Worm (Caenorhabditis elegans): ENCODE data around the gene C56E6.4.

The C56E6.4 gene

DNA sequence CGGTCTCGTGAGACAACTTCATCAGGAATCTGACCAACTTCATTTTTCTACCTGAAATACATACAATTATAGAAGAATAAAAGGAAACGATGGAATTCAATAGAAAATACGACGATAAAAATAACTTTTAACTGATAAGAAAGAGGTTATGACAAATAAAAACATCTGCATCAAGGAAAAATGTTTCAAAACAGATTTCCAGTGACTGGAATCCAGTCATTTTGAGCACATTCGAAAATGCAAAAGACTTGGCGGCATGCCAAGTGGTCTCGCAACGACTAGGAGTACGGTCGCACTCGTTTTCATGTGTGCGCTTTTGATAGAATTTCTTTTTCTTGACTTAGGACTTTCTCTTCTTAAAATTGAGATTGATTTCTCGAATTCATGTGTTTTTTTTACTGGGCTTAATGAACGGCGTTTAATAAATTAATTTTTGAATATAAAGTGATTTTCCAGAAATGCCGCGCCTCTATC, 38.8 kb downstream of the C56E6.4 start, which contains the start of the genes snr-3 and rsp-5 (continued):
- peak; percentile 85 for TF ChIP-seq nhr-25 (tag; optimal IDR thresholded peaks at IDR 0.05)
- no peak for TF ChIP-seq ceh-82 (tag; optimal IDR thresholded peaks at IDR 0.05)
- peak; percentile 80 for TF ChIP-seq nhr-23 (tag; optimal IDR thresholded peaks at IDR 0.05)

DNA sequence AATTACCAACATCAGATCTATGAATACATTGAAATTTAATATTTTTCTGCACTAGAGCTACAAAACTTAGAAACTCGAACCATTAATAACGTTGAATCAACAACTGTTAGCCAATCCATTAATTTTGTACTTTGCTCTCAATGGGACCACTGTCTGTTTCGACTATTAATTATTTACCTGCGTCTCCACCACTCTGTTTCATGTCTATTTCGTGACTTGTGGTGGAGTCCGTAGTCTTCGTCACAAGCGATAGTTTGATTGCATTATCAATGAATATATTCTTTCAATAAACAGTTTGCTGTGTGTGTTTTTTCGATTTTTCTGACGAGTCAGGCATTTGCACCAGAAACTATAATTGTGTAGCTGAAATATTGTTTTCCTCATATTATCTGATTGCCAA, 42.2 kb downstream of the C56E6.4 start:
- TF ChIP-seq pqm-1 (tag; optimal IDR thresholded peaks at IDR 0.05): peak; percentile 64
- TF ChIP-seq sea-2 (GFP tag; optimal IDR thresholded peaks at IDR 0.05): no peak
- no peak for TF ChIP-seq nhr-77 (tag; optimal IDR thresholded peaks at IDR 0.05)
- TF ChIP-seq zag-1 (tag; optimal IDR thresholded peaks at IDR 0.05): no peak
- peak; percentile 57 for TF ChIP-seq elt-2 (tag; optimal IDR thresholded peaks at IDR 0.05)
- TF ChIP-seq jun-1 (tag; optimal IDR thresholded peaks at IDR 0.05): no peak
- peak; percentile 17 for TF ChIP-seq nfya-1 (tag; optimal IDR thresholded peaks at IDR 0.05; ENCODE audit: insufficient read depth)
- no peak for TF ChIP-seq ceh-28 (tag; optimal IDR thresholded peaks at IDR 0.05)

DNA sequence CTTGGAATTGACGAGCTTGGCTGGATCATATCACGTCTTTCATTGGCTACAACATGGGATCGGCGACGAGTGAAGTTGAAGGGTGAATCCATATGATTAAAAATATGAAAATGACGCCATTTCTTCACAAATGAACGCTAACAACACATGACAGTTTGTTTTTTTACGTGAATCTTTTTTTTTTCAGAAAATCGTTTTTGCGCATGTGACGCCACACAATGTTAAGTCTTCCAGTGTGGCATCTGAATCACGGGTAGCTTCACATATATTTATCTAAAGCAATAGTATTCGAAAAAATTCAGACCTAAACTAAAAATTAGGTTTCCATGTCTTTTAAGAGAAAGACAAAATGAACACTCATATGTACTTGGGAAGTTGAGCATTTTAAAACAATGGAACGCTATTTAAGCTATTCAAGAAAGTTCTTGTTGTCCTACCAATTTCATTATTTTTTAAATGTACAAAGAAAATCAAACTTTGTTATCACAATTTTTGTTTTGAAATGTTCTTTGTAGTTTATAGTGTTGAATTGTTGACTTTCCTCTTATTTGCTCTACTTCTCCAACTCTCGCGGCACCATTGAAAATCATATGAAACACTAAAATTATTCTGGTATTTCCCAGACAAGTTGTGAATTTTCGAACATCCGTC, 43.5 kb downstream of the C56E6.4 start, which contains the start of the genes lido-16 and plpp-1.2:
lido-16 (minus strand) TSS at position 101 of the 651 bp plus-strand sequence.
plpp-1.2 (plus strand) TSS at position 601 of the 651 bp plus-strand sequence.
- TF ChIP-seq lin-15B (tag; optimal IDR thresholded peaks at IDR 0.05): no peak
- TF ChIP-seq lsy-12 (tag; optimal IDR thresholded peaks at IDR 0.05): no peak
- no peak for TF ChIP-seq eor-1 (tag; optimal IDR thresholded peaks at IDR 0.05)
- no peak for TF ChIP-seq fkh-2 (tag; optimal IDR thresholded peaks at IDR 0.05)
- no peak for TF ChIP-seq unc-62 (GFP tag; optimal IDR thresholded peaks at IDR 0.05)
- TF ChIP-seq mdl-1 (tag; optimal IDR thresholded peaks at IDR 0.05): no peak
- TF ChIP-seq fkh-10 (GFP tag; optimal IDR thresholded peaks at IDR 0.05): no peak
- TF ChIP-seq nhr-237 (tag; optimal IDR thresholded peaks at IDR 0.05): no peak
- no peak for TF ChIP-seq lin-39 (tag; optimal IDR thresholded peaks at IDR 0.05)
- no peak for TF ChIP-seq jun-1 (tag; optimal IDR thresholded peaks at IDR 0.05)
- TF ChIP-seq nhr-23 (tag; optimal IDR thresholded peaks at IDR 0.05): no peak
- no peak for TF ChIP-seq nhr-76 (tag; optimal IDR thresholded peaks at IDR 0.05)
- no peak for TF ChIP-seq mml-1 (tag; optimal IDR thresholded peaks at IDR 0.05)
- TF ChIP-seq ZK546.5 (tag; optimal IDR thresholded peaks at IDR 0.05): no peak
- TF ChIP-seq ceh-82 (tag; optimal IDR thresholded peaks at IDR 0.05): no peak
- no peak for TF ChIP-seq ceh-16 (tag; optimal IDR thresholded peaks at IDR 0.05)

DNA sequence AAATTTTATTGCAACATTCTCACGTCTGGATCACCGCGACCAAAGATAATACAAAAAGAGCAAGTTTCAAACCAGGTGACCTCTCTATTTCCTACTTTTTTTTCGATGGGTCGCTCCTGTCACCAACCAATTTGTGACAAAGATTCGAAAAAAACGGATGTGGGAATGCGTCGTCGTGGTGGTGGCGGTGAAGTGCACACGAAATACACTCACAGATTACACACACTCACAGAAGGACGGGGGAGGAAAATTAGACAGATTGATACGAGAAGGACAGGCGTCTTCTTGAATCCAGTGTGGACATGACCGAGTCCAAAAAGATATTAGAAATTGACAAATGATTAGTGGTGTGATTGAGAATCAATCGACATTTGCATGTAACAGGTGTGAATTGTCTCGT, 45.8 kb downstream of the C56E6.4 start:
- no peak for TF ChIP-seq nhr-76 (tag; optimal IDR thresholded peaks at IDR 0.05)
- TF ChIP-seq jun-1 (tag; optimal IDR thresholded peaks at IDR 0.05): no peak
- no peak for TF ChIP-seq fkh-2 (tag; optimal IDR thresholded peaks at IDR 0.05)
- no peak for TF ChIP-seq fos-1 (tag; optimal IDR thresholded peaks at IDR 0.05)
- TF ChIP-seq nfya-1 (tag; optimal IDR thresholded peaks at IDR 0.05; ENCODE audit: insufficient read depth): no peak
- no peak for TF ChIP-seq ztf-4 (tag; optimal IDR thresholded peaks at IDR 0.05)
- no peak for TF ChIP-seq ceh-82 (tag; optimal IDR thresholded peaks at IDR 0.05)
- no peak for TF ChIP-seq elt-2 (tag; optimal IDR thresholded peaks at IDR 0.05)
- TF ChIP-seq unc-39 (tag; optimal IDR thresholded peaks at IDR 0.05): no peak
- TF ChIP-seq sea-2 (GFP tag; optimal IDR thresholded peaks at IDR 0.05): no peak
- no peak for TF ChIP-seq ceh-28 (tag; optimal IDR thresholded peaks at IDR 0.05)
- TF ChIP-seq ztf-11 (tag; optimal IDR thresholded peaks at IDR 0.05): no peak
- no peak for TF ChIP-seq lsy-12 (tag; optimal IDR thresholded peaks at IDR 0.05)

DNA sequence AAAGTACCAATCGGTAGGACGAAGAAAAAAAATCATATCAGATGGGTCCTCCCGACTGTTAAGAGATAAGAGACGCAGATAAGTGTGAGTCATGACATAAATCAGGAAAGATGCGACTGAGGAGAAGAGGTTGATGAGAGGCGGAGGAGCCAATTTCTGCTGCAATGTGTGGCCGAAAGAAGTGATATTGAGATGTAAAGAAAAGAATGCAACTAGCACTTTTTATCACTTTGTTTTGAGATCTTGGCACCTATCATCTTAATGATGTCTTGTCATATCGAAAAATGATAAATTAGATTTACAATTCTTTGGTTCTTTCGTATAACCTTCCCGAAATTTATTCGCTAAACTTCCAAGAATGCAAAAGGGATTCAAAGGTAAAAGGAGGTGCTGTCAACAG, 46.4 kb downstream of the C56E6.4 start, which contains the start of gene del-10:
del-10 (minus strand) TSS at position 24 of the 400 bp plus-strand sequence.
- TF ChIP-seq egl-5 (tag; optimal IDR thresholded peaks at IDR 0.05) (peak; percentile 78), nhr-67 (tag; optimal IDR thresholded peaks at IDR 0.05) (no peak), sea-2 (GFP tag; optimal IDR thresholded peaks at IDR 0.05) (no peak)

DNA sequence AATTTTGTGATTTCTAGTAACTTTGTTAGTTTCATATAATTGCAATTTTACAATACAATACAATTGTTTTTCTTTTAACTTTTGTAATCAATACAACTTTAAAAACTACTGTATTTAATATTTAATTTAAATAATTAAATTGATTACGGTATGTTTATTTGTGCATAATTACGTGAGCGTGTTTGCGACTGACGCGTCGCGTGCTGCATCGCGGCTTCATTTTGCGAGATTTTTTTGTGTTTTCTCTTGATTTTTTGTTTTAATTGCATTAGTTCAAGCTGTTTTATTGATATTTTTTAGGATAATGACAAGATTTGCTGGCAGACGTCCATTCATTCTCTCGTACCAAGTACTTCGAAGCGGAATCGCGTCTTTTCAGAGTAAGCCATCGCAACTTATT, 51.9 kb downstream of the C56E6.4 start, which contains the start of gene T28D9.4:
T28D9.4 (plus strand) TSS at position 301 of the 400 bp plus-strand sequence.
- TF ChIP-seq fos-1 (tag; optimal IDR thresholded peaks at IDR 0.05) (no peak), elt-1 (tag; optimal IDR thresholded peaks at IDR 0.05) (no peak), nhr-77 (tag; optimal IDR thresholded peaks at IDR 0.05) (no peak), ztf-4 (tag; optimal IDR thresholded peaks at IDR 0.05) (no peak), nhr-237 (tag; optimal IDR thresholded peaks at IDR 0.05) (no peak), jun-1 (tag; optimal IDR thresholded peaks at IDR 0.05) (no peak), ztf-11 (tag; optimal IDR thresholded peaks at IDR 0.05) (no peak), ceh-9 (tag; optimal IDR thresholded peaks at IDR 0.05) (no peak)
